Worm (Caenorhabditis elegans) whole organism, L3 larva: ENCODE results near the gene C34C12.1.

Experiments used
- ZK546.5 ChIP-seq: sonication (generic microtip); optimal IDR thresholded peaks from 2 replicates; lab custom pipeline; 2017; ENCODE audit warnings: missing biosample characterization, missing genetic modification characterization
- ceh-9 ChIP-seq: sonication (generic microtip); optimal IDR thresholded peaks from 2 replicates; lab custom pipeline; 2018; ENCODE audit warnings: missing biosample characterization, missing genetic modification characterization
- lin-15B ChIP-seq: fragments of 150-350 bp; optimal IDR thresholded peaks from 2 replicates; lab custom pipeline; 2014; ENCODE audit warnings: missing biosample characterization, missing genetic modification characterization
- mdl-1 ChIP-seq: fragments of 150-350 bp; optimal IDR thresholded peaks from 2 replicates; lab custom pipeline; 2014; ENCODE audit warnings: missing biosample characterization, missing genetic modification characterization
- nhr-12 ChIP-seq: fragments of 150-350 bp; optimal IDR thresholded peaks from 2 replicates; lab custom pipeline; 2014; ENCODE audit warnings: missing biosample characterization, missing genetic modification characterization
- nhr-77 ChIP-seq: fragments of 150-350 bp; optimal IDR thresholded peaks from 2 replicates; lab custom pipeline; 2014; ENCODE audit warnings: missing biosample characterization, missing genetic modification characterization
- snpc-4 ChIP-seq: fragments of 150-350 bp; optimal IDR thresholded peaks from 2 replicates; lab custom pipeline; 2014; ENCODE audit warnings: missing biosample characterization, missing genetic modification characterization
- tbx-2 ChIP-seq: sonication (generic microtip); optimal IDR thresholded peaks from 2 replicates; lab custom pipeline; 2016; ENCODE audit warnings: mild to moderate bottlenecking, missing genetic modification characterization, missing compliant biosample characterization
- unc-62 ChIP-seq: fragments of 150-350 bp; sonication (generic microtip); optimal IDR thresholded peaks from 4 replicates; lab custom pipeline; 2014; ENCODE audit warnings: missing biosample characterization, missing genetic modification reagents, missing genetic modification characterization

DNA sequence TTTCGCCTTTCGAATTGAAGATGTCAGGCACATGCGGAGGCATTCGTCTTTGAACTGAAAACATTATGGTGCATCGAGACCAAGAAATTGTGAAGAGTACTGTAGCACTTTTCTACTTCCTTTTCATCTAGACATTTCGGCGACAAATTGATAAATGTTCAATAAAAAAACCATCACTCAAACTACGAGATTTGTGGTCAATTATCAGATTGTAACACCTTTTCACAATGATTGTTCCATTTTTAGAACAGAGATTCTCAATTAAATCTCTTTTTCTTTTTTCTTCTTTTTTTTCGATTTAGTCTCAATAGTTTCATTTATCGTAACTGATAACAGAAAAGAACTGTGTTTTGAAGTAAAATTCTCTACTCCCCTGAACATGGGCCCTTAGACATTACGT lies 31.9 kb downstream of the C34C12.1 start:
- TF ChIP-seq ceh-9 (tag; lab: Kevin White, UChicago) (no peak), lin-15B (tag; lab: Kevin White, UChicago) (no peak), snpc-4 (tag; lab: Kevin White, UChicago) (no peak), nhr-77 (tag; lab: Kevin White, UChicago) (no peak), unc-62 (no peak), mdl-1 (tag; lab: Kevin White, UChicago) (no peak), ZK546.5 (tag; lab: Kevin White, UChicago) (no peak), tbx-2 (tag; lab: Kevin White, UChicago) (no peak), nhr-12 (tag; lab: Kevin White, UChicago) (no peak)
